Worm (Caenorhabditis elegans) whole organism, young adult: ENCODE data around the gene rpap-3.

ENCODE experiments used
- B0019.2 ChIP-seq: fragments of 200-800 bp; sonication (Bioruptor generic); conservative IDR thresholded peaks from 2 replicates; pipeline ENCODE4 v1.3.6; 2022; ENCODE audit warnings: missing genetic modification reagents, missing genetic modification characterization, missing compliant biosample characterization
- B0035.1 ChIP-seq: sonication (generic microtip); optimal IDR thresholded peaks from 2 replicates; lab custom pipeline; 2016; ENCODE audit warnings: missing genetic modification characterization, mild to moderate bottlenecking, missing compliant biosample characterization, missing genotype, missing genetic modification reagents
- B0261.1 ChIP-seq: sonication (generic microtip); optimal IDR thresholded peaks from 2 replicates; lab custom pipeline; 2016; ENCODE audit warnings: mild to moderate bottlenecking, missing genetic modification characterization, moderate library complexity, missing compliant biosample characterization
- F23B12.7 ChIP-seq: sonication (generic microtip); optimal IDR thresholded peaks from 2 replicates; lab custom pipeline; 2017; ENCODE audit warnings: missing genetic modification characterization, mild to moderate bottlenecking, missing compliant biosample characterization, antibody characterized with exemption, moderate library complexity; ENCODE audit not compliant: insufficient read depth
- F52B5.7 ChIP-seq: sonication (generic microtip); optimal IDR thresholded peaks from 2 replicates; lab custom pipeline; 2016; ENCODE audit warnings: mild to moderate bottlenecking, missing genetic modification characterization, missing compliant biosample characterization
- Y53F4B.3 ChIP-seq: fragments of 200-800 bp; sonication (Bioruptor generic); IDR thresholded peaks from 2 replicates; pipeline ENCODE4 v1.3.6; 2022; ENCODE audit warnings: missing genetic modification reagents, missing genetic modification characterization, missing compliant biosample characterization
- Y53G8AR.9 ChIP-seq: fragments of 200-800 bp; sonication (Bioruptor generic); conservative IDR thresholded peaks from 2 replicates; pipeline ENCODE4 v1.3.6; 2022; ENCODE audit warnings: missing genetic modification reagents, missing genetic modification characterization, missing compliant biosample characterization
- Y56A3A.18 ChIP-seq: fragments of 200-800 bp; sonication (Bioruptor generic); IDR thresholded peaks from 2 replicates; pipeline ENCODE4 v1.3.6; 2022; ENCODE audit warnings: missing genetic modification reagents, missing genetic modification characterization, missing compliant biosample characterization
- Y95B8A.8 ChIP-seq: fragments of 200-800 bp; sonication (Bioruptor generic); IDR thresholded peaks from 2 replicates; pipeline ENCODE4 v1.3.6; 2022; ENCODE audit warnings: missing genetic modification reagents, missing genetic modification characterization, missing compliant biosample characterization
- ama-1 ChIP-seq, 3 experiments: fragments of 150-350 bp in 1 of 3; sonication (generic microtip) in 2 of 3; optimal IDR thresholded peaks; 2 replicates each; lab custom pipeline; 2014 to 2018; ENCODE audit warnings: missing biosample characterization in 2 of 3, missing genetic modification characterization in 2 of 3, missing genetic modification reagents in 2 of 3
- aptf-2 ChIP-seq: fragments of 200-800 bp; sonication (Bioruptor generic); conservative IDR thresholded peaks from 2 replicates; pipeline ENCODE4 v1.3.6; 2022; ENCODE audit warnings: missing genetic modification reagents, missing genetic modification characterization, missing compliant biosample characterization
- aptf-3 ChIP-seq: fragments of 200-800 bp; sonication (Bioruptor generic); IDR thresholded peaks from 2 replicates; pipeline ENCODE4 v1.3.6; 2022; ENCODE audit warnings: missing genetic modification characterization, missing compliant biosample characterization
- athp-1 ChIP-seq: sonication (generic microtip); optimal IDR thresholded peaks from 2 replicates; lab custom pipeline; 2017; ENCODE audit warnings: mild to moderate bottlenecking, missing genetic modification characterization, missing compliant biosample characterization
- attf-3 ChIP-seq: fragments of 200-800 bp; sonication (Bioruptor generic); conservative IDR thresholded peaks from 2 replicates; pipeline ENCODE4 v1.3.6; 2022; ENCODE audit warnings: missing genetic modification reagents, missing genetic modification characterization, missing compliant biosample characterization
- attf-6 ChIP-seq: fragments of 200-800 bp; sonication (Bioruptor generic); IDR thresholded peaks from 2 replicates; pipeline ENCODE4 v1.3.6; 2022; ENCODE audit warnings: missing genetic modification reagents, missing genetic modification characterization, missing compliant biosample characterization
- ceh-27 ChIP-seq: fragments of 200-800 bp; sonication (Bioruptor generic); optimal IDR thresholded peaks from 2 replicates; lab custom pipeline; 2018; ENCODE audit warnings: mild to moderate bottlenecking, missing genetic modification characterization, moderate library complexity, missing compliant biosample characterization
- dox-1 ChIP-seq: fragments of 200-800 bp; sonication (Bioruptor generic); IDR thresholded peaks from 2 replicates; pipeline ENCODE4 v1.3.6; 2022; ENCODE audit warnings: missing genetic modification reagents, missing genetic modification characterization, missing compliant biosample characterization
- dpl-1 ChIP-seq: fragments of 150-350 bp; optimal IDR thresholded peaks from 2 replicates; lab custom pipeline; 2014; ENCODE audit warnings: missing biosample characterization, missing genetic modification reagents, missing genetic modification characterization
- egl-44 ChIP-seq: fragments of 200-800 bp; sonication (Bioruptor generic); IDR thresholded peaks from 2 replicates; pipeline ENCODE4 v1.3.6; 2022; ENCODE audit warnings: missing genetic modification reagents, missing genetic modification characterization, missing compliant biosample characterization
- ets-4 ChIP-seq: fragments of 200-800 bp; sonication (Bioruptor generic); optimal IDR thresholded peaks from 2 replicates; lab custom pipeline; 2018; ENCODE audit warnings: mild to moderate bottlenecking, missing genetic modification characterization, missing compliant biosample characterization
- fkh-3 ChIP-seq: sonication (generic microtip); optimal IDR thresholded peaks from 2 replicates; lab custom pipeline; 2016; ENCODE audit warnings: mild to moderate bottlenecking, missing genetic modification characterization, missing compliant biosample characterization
- him-1 ChIP-seq: sonication (generic microtip); optimal IDR thresholded peaks from 2 replicates; lab custom pipeline; 2016; ENCODE audit warnings: missing genotype, missing genetic modification reagents, missing genetic modification characterization, missing compliant biosample characterization
- hlh-26 ChIP-seq: fragments of 200-800 bp; sonication (Bioruptor generic); conservative IDR thresholded peaks from 2 replicates; pipeline ENCODE4 v1.3.6; 2022; ENCODE audit warnings: missing genetic modification reagents, missing genetic modification characterization, missing compliant biosample characterization
- hrde-1 ChIP-seq: sonication (generic microtip); optimal IDR thresholded peaks from 2 replicates; lab custom pipeline; 2016; ENCODE audit warnings: missing genetic modification characterization, mild to moderate bottlenecking, missing compliant biosample characterization, moderate library complexity, missing genotype, missing genetic modification reagents, borderline replicate concordance
- hsf-1 ChIP-seq: fragments of 200-800 bp; sonication (Bioruptor generic); IDR thresholded peaks from 2 replicates; pipeline ENCODE4 v1.3.6; 2022; ENCODE audit warnings: missing genetic modification reagents, missing genetic modification characterization, missing compliant biosample characterization
- lag-1 ChIP-seq: fragments of 200-800 bp; sonication (Bioruptor generic); IDR thresholded peaks from 2 replicates; pipeline ENCODE4 v1.3.6; 2022; ENCODE audit warnings: missing genetic modification reagents, missing genetic modification characterization, missing compliant biosample characterization
- lin-54 ChIP-seq: fragments of 200-800 bp; sonication (Bioruptor generic); optimal IDR thresholded peaks from 2 replicates; lab custom pipeline; 2018; ENCODE audit warnings: mild to moderate bottlenecking, missing genetic modification characterization, missing compliant biosample characterization
- lsy-27 ChIP-seq: sonication (generic microtip); optimal IDR thresholded peaks from 2 replicates; lab custom pipeline; 2017; ENCODE audit warnings: missing genetic modification characterization, mild to moderate bottlenecking, missing compliant biosample characterization, antibody characterized with exemption, missing genotype, borderline replicate concordance; ENCODE audit not compliant: insufficient read depth
- madf-10 ChIP-seq: sonication (generic microtip); optimal IDR thresholded peaks from 2 replicates; lab custom pipeline; 2016; ENCODE audit warnings: mild to moderate bottlenecking, missing genetic modification characterization, missing compliant biosample characterization
- madf-3 ChIP-seq: fragments of 200-800 bp; sonication (Bioruptor generic); IDR thresholded peaks from 2 replicates; pipeline ENCODE4 v1.3.6; 2022; ENCODE audit warnings: missing genetic modification reagents, missing genetic modification characterization, missing compliant biosample characterization
- madf-6 ChIP-seq: fragments of 200-800 bp; sonication (Bioruptor generic); IDR thresholded peaks from 2 replicates; pipeline ENCODE4 v1.3.6; 2022; ENCODE audit warnings: missing genetic modification reagents, missing genetic modification characterization, missing compliant biosample characterization
- mcd-1 ChIP-seq: fragments of 200-800 bp; sonication (Bioruptor generic); IDR thresholded peaks from 2 replicates; pipeline ENCODE4 v1.3.6; 2022; ENCODE audit warnings: missing genetic modification reagents, missing genetic modification characterization, missing compliant biosample characterization
- mel-28 ChIP-seq: sonication (generic microtip); optimal IDR thresholded peaks from 2 replicates; lab custom pipeline; 2016; ENCODE audit warnings: borderline replicate concordance, mild to moderate bottlenecking, missing genetic modification characterization, missing compliant biosample characterization
- mxl-1 ChIP-seq: sonication (generic microtip); optimal IDR thresholded peaks from 2 replicates; lab custom pipeline; 2016; ENCODE audit warnings: missing genetic modification characterization, missing compliant biosample characterization
- nfya-1 ChIP-seq: sonication (generic microtip); optimal IDR thresholded peaks from 2 replicates; lab custom pipeline; 2017; ENCODE audit warnings: antibody characterized with exemption, missing compliant biosample characterization, missing genetic modification characterization, borderline replicate concordance; ENCODE audit not compliant: insufficient read depth
- nhr-179 ChIP-seq: sonication (generic microtip); optimal IDR thresholded peaks from 2 replicates; lab custom pipeline; 2016; ENCODE audit warnings: mild to moderate bottlenecking, missing genetic modification characterization, missing compliant biosample characterization
- nhr-90 ChIP-seq: sonication (generic microtip); optimal IDR thresholded peaks from 2 replicates; lab custom pipeline; 2016; ENCODE audit warnings: missing genotype, mild to moderate bottlenecking, missing genetic modification characterization, missing compliant biosample characterization
- rpc-1 ChIP-seq, 2 experiments: fragments of 150-350 bp in 1 of 2; sonication (generic microtip) in 1 of 2; optimal IDR thresholded peaks; 2 replicates each; lab custom pipeline; 2014 to 2018; ENCODE audit warnings: missing biosample characterization in 1 of 2, missing genetic modification characterization in 1 of 2, missing genetic modification reagents in 1 of 2, missing genotype in 1 of 2
- sptf-2 ChIP-seq: fragments of 200-800 bp; sonication (Bioruptor generic); optimal IDR thresholded peaks from 2 replicates; lab custom pipeline; 2018; ENCODE audit warnings: mild to moderate bottlenecking, missing genetic modification characterization, missing compliant biosample characterization
- tbp1 ChIP-seq: fragments of 200-800 bp; sonication (Bioruptor generic); optimal IDR thresholded peaks from 2 replicates; lab custom pipeline; 2018; ENCODE audit warnings: mild to moderate bottlenecking, missing genetic modification characterization, missing compliant biosample characterization
- tbx-9 ChIP-seq: sonication (generic microtip); optimal IDR thresholded peaks from 2 replicates; lab custom pipeline; 2016; ENCODE audit warnings: borderline replicate concordance, missing genetic modification characterization, inconsistent platforms, missing compliant biosample characterization
- unc-130 ChIP-seq: sonication (generic microtip); optimal IDR thresholded peaks from 2 replicates; lab custom pipeline; 2016; ENCODE audit warnings: missing genetic modification reagents, missing genetic modification characterization, missing compliant biosample characterization
- unc-62 ChIP-seq: fragments of 150-350 bp; optimal IDR thresholded peaks from 2 replicates; lab custom pipeline; 2014; ENCODE audit warnings: missing biosample characterization, missing genetic modification reagents, missing genetic modification characterization
- zfh-2 ChIP-seq: fragments of 200-800 bp; sonication (Bioruptor generic); conservative IDR thresholded peaks from 2 replicates; pipeline ENCODE4 v1.3.6; 2022; ENCODE audit warnings: missing genetic modification reagents, missing genetic modification characterization, missing compliant biosample characterization
- zim-3 ChIP-seq: sonication (generic microtip); optimal IDR thresholded peaks from 2 replicates; lab custom pipeline; 2017; ENCODE audit warnings: mild to moderate bottlenecking, missing genetic modification characterization, moderate library complexity, missing compliant biosample characterization
- ztf-18 ChIP-seq: sonication (generic microtip); optimal IDR thresholded peaks from 2 replicates; lab custom pipeline; 2016; ENCODE audit warnings: missing genotype, mild to moderate bottlenecking, missing genetic modification characterization, missing compliant biosample characterization

rpap-3 gene

DNA sequence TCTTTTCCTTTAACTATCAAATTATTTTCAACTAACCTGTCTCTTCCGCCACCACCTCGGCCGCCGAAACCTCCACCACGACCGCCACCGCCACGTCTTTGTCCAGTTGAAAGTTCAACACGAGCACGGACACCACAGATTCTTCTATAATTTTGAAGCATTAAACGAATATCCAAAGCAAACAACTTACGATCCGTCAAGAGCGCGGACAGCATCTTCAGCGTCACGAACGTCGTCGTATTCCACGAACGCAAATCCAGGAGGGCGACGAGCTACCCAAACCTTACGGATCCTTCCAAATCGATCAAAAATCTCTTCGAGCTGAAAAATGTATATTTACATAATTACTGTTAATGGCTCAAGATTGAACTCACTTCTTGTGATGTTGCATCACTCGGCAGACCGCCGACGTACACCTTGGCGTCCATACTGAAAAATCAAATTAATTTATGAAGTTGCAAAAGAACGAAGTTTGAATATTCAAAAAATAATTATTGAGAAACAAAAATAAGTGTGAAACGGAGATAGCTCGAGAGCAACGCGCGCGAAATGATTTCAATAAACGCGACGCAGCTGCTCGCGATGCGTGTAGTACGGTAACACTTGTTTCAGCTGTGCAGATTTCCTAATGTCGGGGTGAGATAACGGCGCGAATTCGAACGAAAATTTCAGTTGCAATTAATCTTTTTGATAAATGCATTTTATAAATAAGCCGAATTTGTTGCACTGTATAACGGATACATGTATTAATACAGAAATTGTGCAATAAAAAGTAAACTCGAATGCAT is 12.2 kb upstream of the rpap-3 start, which contains the start of gene rsp-6 (continued):
- peak; percentile 67; the same call in 1 of the 2 replicates for TF ChIP-seq hsf-1 (GFP tag; lab: Robert Waterston, UW)
- TF ChIP-seq madf-6 (GFP tag; lab: Robert Waterston, UW): peak; percentile 95
- peak; percentile 58 for TF ChIP-seq tbp1 (GFP tag; lab: Kevin White, UChicago)
- peak; percentile 29; the same call in 1 of the 2 replicates for TF ChIP-seq aptf-2
- TF ChIP-seq madf-3: peak; percentile 99
- no peak for TF ChIP-seq zim-3
- TF ChIP-seq sptf-2 (GFP tag; lab: Kevin White, UChicago): no peak
- TF ChIP-seq him-1 (tag; lab: Kevin White, UChicago): peak; percentile 43
- TF ChIP-seq ceh-27 (GFP tag; lab: Kevin White, UChicago): peak; percentile 83
- TF ChIP-seq B0035.1 (tag; lab: Kevin White, UChicago): no peak
- peak; percentile 88 for TF ChIP-seq lin-54 (GFP tag; lab: Kevin White, UChicago)
- TF ChIP-seq nhr-90 (tag; lab: Kevin White, UChicago): peak; percentile 19
- no peak for TF ChIP-seq nhr-179
- TF ChIP-seq B0261.1: no peak
- TF ChIP-seq attf-3 (GFP tag; lab: Robert Waterston, UW): peak; percentile 30; the same call in 1 of the 2 replicates
- TF ChIP-seq F23B12.7 (tag; lab: Kevin White, UChicago): peak; percentile 81
- peak; percentile 83 for TF ChIP-seq mcd-1 (GFP tag; lab: Robert Waterston, UW)
- TF ChIP-seq attf-6 (GFP tag; lab: Robert Waterston, UW): no peak; the same call in 1 of the 2 replicates
- no peak for TF ChIP-seq fkh-3 (tag; lab: Kevin White, UChicago)
- no peak for TF ChIP-seq aptf-3 (GFP tag; lab: Robert Waterston, UW)
- TF ChIP-seq tbx-9 (tag; lab: Kevin White, UChicago): no peak
- TF ChIP-seq Y95B8A.8 (GFP tag; lab: Robert Waterston, UW): no peak
- no peak for TF ChIP-seq Y56A3A.18 (GFP tag; lab: Robert Waterston, UW)
- TF ChIP-seq egl-44: no peak
- TF ChIP-seq Y53F4B.3 (GFP tag; lab: Robert Waterston, UW): no peak
- peak; percentile 28 for TF ChIP-seq ama-1 (optimal IDR thresholded peaks at IDR 0.05; lab: Kevin White, UChicago)
- TF ChIP-seq ama-1 (GFP tag; optimal IDR thresholded peaks at IDR 0.05; lab: Kevin White, UChicago): peak in 1 of 2 experiments; percentile 29
- no peak for TF ChIP-seq lag-1
- TF ChIP-seq F52B5.7 (tag; lab: Kevin White, UChicago): no peak
- TF ChIP-seq ztf-18: peak; percentile 27
- TF ChIP-seq zfh-2 (GFP tag; lab: Robert Waterston, UW): no peak
- no peak for TF ChIP-seq nfya-1 (tag; lab: Kevin White, UChicago)
- no peak for TF ChIP-seq lsy-27 (tag; lab: Kevin White, UChicago)
- no peak for TF ChIP-seq hrde-1 (tag; lab: Kevin White, UChicago)
- TF ChIP-seq mxl-1: no peak
- TF ChIP-seq dpl-1 (GFP tag; lab: Kevin White, UChicago): peak; percentile 93
- no peak for TF ChIP-seq ets-4
- peak; percentile 77 for TF ChIP-seq B0019.2 (GFP tag; lab: Robert Waterston, UW)
- peak; percentile 84 for TF ChIP-seq dox-1 (GFP tag; lab: Robert Waterston, UW)
- TF ChIP-seq unc-62 (GFP tag; lab: Kevin White, UChicago): no peak
- TF ChIP-seq madf-10 (tag; lab: Kevin White, UChicago): peak; percentile 88
- TF ChIP-seq mel-28 (tag; lab: Kevin White, UChicago): no peak
- no peak for TF ChIP-seq hlh-26 (GFP tag; lab: Robert Waterston, UW)
- no peak for TF ChIP-seq athp-1 (tag; lab: Kevin White, UChicago)
- TF ChIP-seq rpc-1 (optimal IDR thresholded peaks at IDR 0.05; lab: Kevin White, UChicago): no peak
- no peak for TF ChIP-seq rpc-1 (tag; optimal IDR thresholded peaks at IDR 0.05; lab: Kevin White, UChicago)
- TF ChIP-seq Y53G8AR.9 (GFP tag; lab: Robert Waterston, UW): peak; percentile 89
- peak; percentile 66 for TF ChIP-seq unc-130 (GFP tag; lab: Kevin White, UChicago)
